Fruit fly (Drosophila melanogaster): Measurements from ENCODE around the gene Bcat.

Gene Bcat

DNA sequence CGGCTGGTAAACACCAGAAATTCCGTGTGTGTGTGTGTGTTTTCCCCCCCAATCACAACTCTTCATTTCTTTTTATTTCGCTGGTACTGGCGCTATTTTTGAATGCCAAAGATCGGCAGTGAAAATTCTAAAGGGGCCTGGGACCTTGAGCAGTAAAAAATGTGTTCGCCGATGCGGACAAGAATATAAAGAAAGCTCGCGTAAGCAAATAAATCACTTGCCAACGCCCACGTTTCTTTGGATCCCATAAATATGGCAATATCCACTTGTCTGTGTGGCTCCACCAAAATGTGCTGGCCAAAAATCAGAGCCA lies 4.7 kb upstream of the Bcat start:
- no peak for TF ChIP-seq Vsx2 (GFP tag; optimal IDR thresholded peaks at IDR 0.05; ENCODE audit: partially characterized antibody)
- TF ChIP-seq dl (GFP tag; optimal IDR thresholded peaks at IDR 0.05; ENCODE audit: insufficient read depth in 1 of 2, partially characterized antibody in 2 of 2), result no peak
- no peak for TF ChIP-seq br (GFP tag; optimal IDR thresholded peaks at IDR 0.05)
- TF ChIP-seq dsf (GFP tag; optimal IDR thresholded peaks at IDR 0.05; ENCODE audit: borderline replicate concordance), result no peak
- TF ChIP-seq Abd-B (GFP tag; optimal IDR thresholded peaks at IDR 0.05), result no peak
- TF ChIP-seq woc (GFP tag; optimal IDR thresholded peaks at IDR 0.05), result no peak
- TF ChIP-seq Sp1 (GFP tag; optimal IDR thresholded peaks at IDR 0.05), result no peak
- no peak for TF ChIP-seq tai (GFP tag; optimal IDR thresholded peaks at IDR 0.05)
- TF ChIP-seq sage (GFP tag; optimal IDR thresholded peaks at IDR 0.05), result no peak
- TF ChIP-seq Mio (GFP tag; optimal IDR thresholded peaks at IDR 0.05), result no peak
- TF ChIP-seq OdsH (GFP tag; optimal IDR thresholded peaks at IDR 0.05), result no peak
- TF ChIP-seq ey (GFP tag; optimal IDR thresholded peaks at IDR 0.05), result no peak
- TF ChIP-seq CG9705 (GFP tag; optimal IDR thresholded peaks at IDR 0.05), result no peak
- TF ChIP-seq Rel (GFP tag; optimal IDR thresholded peaks at IDR 0.05), result no peak
- no peak for TF ChIP-seq Rel (tag; optimal IDR thresholded peaks at IDR 0.05)
- no peak for TF ChIP-seq fru (GFP tag; optimal IDR thresholded peaks at IDR 0.05)
- no peak for TF ChIP-seq Dif (GFP tag; optimal IDR thresholded peaks at IDR 0.05; ENCODE audit: partially characterized antibody)
- no peak for TF ChIP-seq lola (GFP tag; optimal IDR thresholded peaks at IDR 0.05)
- no peak for TF ChIP-seq sv (GFP tag; optimal IDR thresholded peaks at IDR 0.05)
- TF ChIP-seq foxo (GFP tag; optimal IDR thresholded peaks at IDR 0.05), result no peak
- TF ChIP-seq rgr (GFP tag; optimal IDR thresholded peaks at IDR 0.05), result no peak

DNA sequence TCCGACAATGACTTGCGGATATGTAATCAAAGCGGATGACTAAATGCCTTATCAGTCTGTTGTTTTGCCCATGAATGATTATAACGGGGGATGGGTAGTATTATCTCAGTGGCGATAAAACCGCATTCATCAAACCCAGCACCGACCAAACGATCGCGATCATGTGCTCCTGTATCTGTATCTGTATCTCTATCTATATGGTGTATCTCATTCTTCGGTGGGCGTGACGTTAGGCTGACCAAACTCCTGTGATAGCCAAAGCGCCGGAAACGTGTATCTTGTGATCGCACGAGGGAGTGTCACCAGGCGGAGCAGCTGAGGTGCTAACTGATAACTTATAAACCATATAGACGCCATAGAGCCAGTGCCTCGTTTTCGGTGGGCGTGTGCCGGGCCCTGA lies 3.9 kb upstream of the Bcat start:
- TF ChIP-seq Abd-B (GFP tag; optimal IDR thresholded peaks at IDR 0.05), result no peak
- TF ChIP-seq foxo (GFP tag; optimal IDR thresholded peaks at IDR 0.05), result no peak
- no peak for TF ChIP-seq tai (GFP tag; optimal IDR thresholded peaks at IDR 0.05)
- no peak for TF ChIP-seq sage (GFP tag; optimal IDR thresholded peaks at IDR 0.05)
- no peak for TF ChIP-seq dl (GFP tag; optimal IDR thresholded peaks at IDR 0.05; ENCODE audit: insufficient read depth in 1 of 2, partially characterized antibody in 2 of 2)
- TF ChIP-seq woc (GFP tag; optimal IDR thresholded peaks at IDR 0.05), result no peak
- TF ChIP-seq HLH106 (tag; optimal IDR thresholded peaks at IDR 0.05), result no peak
- TF ChIP-seq Vsx2 (GFP tag; optimal IDR thresholded peaks at IDR 0.05; ENCODE audit: partially characterized antibody), result no peak
- TF ChIP-seq jim (GFP tag; optimal IDR thresholded peaks at IDR 0.05), result no peak

DNA sequence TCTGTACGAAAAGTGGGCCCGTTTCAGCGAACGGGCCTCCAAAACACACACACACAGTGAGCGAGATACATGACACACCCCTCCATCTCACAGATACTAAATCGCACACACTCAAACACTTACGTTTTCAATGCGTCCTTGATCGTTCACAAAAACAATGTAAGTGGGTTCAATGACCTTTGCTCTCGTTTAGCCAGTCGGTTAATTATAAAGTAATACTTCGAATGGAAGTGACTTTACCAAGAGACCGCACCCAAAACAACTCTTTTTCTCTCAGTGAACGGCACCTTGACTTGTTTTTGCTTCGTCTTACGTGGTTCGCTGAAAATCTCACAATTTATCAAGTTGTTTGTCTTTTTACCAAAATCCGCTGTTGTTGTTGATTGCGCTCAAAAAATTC lies 2.4 kb upstream of the Bcat start:
- TF ChIP-seq Mio (GFP tag; optimal IDR thresholded peaks at IDR 0.05), result no peak
- no peak for TF ChIP-seq pan (optimal IDR thresholded peaks at IDR 0.05)
- TF ChIP-seq sv (GFP tag; optimal IDR thresholded peaks at IDR 0.05), result no peak
- TF ChIP-seq CG32264 (GFP tag; optimal IDR thresholded peaks at IDR 0.05), result no peak
- no peak for TF ChIP-seq Dif (GFP tag; optimal IDR thresholded peaks at IDR 0.05; ENCODE audit: partially characterized antibody)
- TF ChIP-seq CG9705 (GFP tag; optimal IDR thresholded peaks at IDR 0.05), result no peak
- TF ChIP-seq sage (GFP tag; optimal IDR thresholded peaks at IDR 0.05), result no peak
- no peak for TF ChIP-seq Myc (optimal IDR thresholded peaks at IDR 0.05)
- TF ChIP-seq h (GFP tag; optimal IDR thresholded peaks at IDR 0.05), result peak; percentile 72
- peak; percentile 64 for TF ChIP-seq fru (GFP tag; optimal IDR thresholded peaks at IDR 0.05)
- TF ChIP-seq CrebA (GFP tag; optimal IDR thresholded peaks at IDR 0.05; ENCODE audit: borderline replicate concordance), result no peak
- TF ChIP-seq usp (GFP tag; optimal IDR thresholded peaks at IDR 0.05), result no peak
- TF ChIP-seq tai (GFP tag; optimal IDR thresholded peaks at IDR 0.05), result peak; percentile 53
- TF ChIP-seq jim (GFP tag; optimal IDR thresholded peaks at IDR 0.05), result no peak
- no peak for TF ChIP-seq Hr78 (GFP tag; optimal IDR thresholded peaks at IDR 0.05)
- TF ChIP-seq br (GFP tag; optimal IDR thresholded peaks at IDR 0.05), result peak; percentile 52
- TF ChIP-seq brk (GFP tag; optimal IDR thresholded peaks at IDR 0.05), result peak; percentile 1
- TF ChIP-seq rgr (GFP tag; optimal IDR thresholded peaks at IDR 0.05), result peak; percentile 45
- no peak for TF ChIP-seq dl (GFP tag; optimal IDR thresholded peaks at IDR 0.05; ENCODE audit: insufficient read depth in 1 of 2, partially characterized antibody in 2 of 2)
- no peak for TF ChIP-seq Rel (GFP tag; optimal IDR thresholded peaks at IDR 0.05)
- TF ChIP-seq Rel (tag; optimal IDR thresholded peaks at IDR 0.05), result no peak
- no peak for TF ChIP-seq Jra (GFP tag; optimal IDR thresholded peaks at IDR 0.05)
- TF ChIP-seq N (GFP tag; optimal IDR thresholded peaks at IDR 0.05), result no peak
- TF ChIP-seq Hnf4 (GFP tag; optimal IDR thresholded peaks at IDR 0.05), result peak; percentile 39
- TF ChIP-seq foxo (GFP tag; optimal IDR thresholded peaks at IDR 0.05), result peak in 1 of 2 experiments; percentile 60
- TF ChIP-seq Sp1 (GFP tag; optimal IDR thresholded peaks at IDR 0.05), result no peak
- TF ChIP-seq psq (GFP tag; optimal IDR thresholded peaks at IDR 0.05), result peak; percentile 48
- TF ChIP-seq OdsH (GFP tag; optimal IDR thresholded peaks at IDR 0.05), result no peak
- peak; percentile 59 for TF ChIP-seq ey (GFP tag; optimal IDR thresholded peaks at IDR 0.05)
- no peak for TF ChIP-seq Hr83 (GFP tag; optimal IDR thresholded peaks at IDR 0.05; ENCODE audit: poor library complexity, severe bottlenecking)
- peak; percentile 27 for TF ChIP-seq HLH106 (tag; optimal IDR thresholded peaks at IDR 0.05)
- no peak for TF ChIP-seq Dfd (GFP tag; optimal IDR thresholded peaks at IDR 0.05)
- TF ChIP-seq GATAd (GFP tag; optimal IDR thresholded peaks at IDR 0.05), result no peak
- TF ChIP-seq woc (GFP tag; optimal IDR thresholded peaks at IDR 0.05), result peak; percentile 57
- TF ChIP-seq dmrt93B (GFP tag; optimal IDR thresholded peaks at IDR 0.05), result no peak
- no peak for TF ChIP-seq lola (GFP tag; optimal IDR thresholded peaks at IDR 0.05)
